Worm (Caenorhabditis elegans) whole organism, mixed stage, embryonic: ENCODE measurements around the gene B0024.3.

Experiments
- M03D4.4 ChIP-seq: sonication (generic microtip); optimal IDR thresholded peaks from 2 replicates; lab custom pipeline; 2017; ENCODE audit warnings: mild to moderate bottlenecking, missing genetic modification characterization, missing compliant biosample characterization
- bed-3 ChIP-seq: fragments of 200-800 bp; sonication (Bioruptor generic); optimal IDR thresholded peaks from 3 replicates; lab custom pipeline; 2018; ENCODE audit warnings: mild to moderate bottlenecking, missing genetic modification characterization, moderate library complexity, missing compliant biosample characterization
- blmp-1 ChIP-seq: fragments of 150-350 bp; optimal IDR thresholded peaks from 2 replicates; lab custom pipeline; 2014; ENCODE audit warnings: missing biosample characterization, missing genetic modification characterization
- ceh-39 ChIP-seq: fragments of 150-350 bp; optimal IDR thresholded peaks from 2 replicates; lab custom pipeline; 2014; ENCODE audit warnings: missing biosample characterization, missing genetic modification characterization
- ceh-43 ChIP-seq: fragments of 200-800 bp; sonication (Bioruptor generic); optimal IDR thresholded peaks from 2 replicates; lab custom pipeline; 2018; ENCODE audit warnings: mild to moderate bottlenecking, missing genetic modification characterization, moderate library complexity, missing compliant biosample characterization
- ceh-83 ChIP-seq: fragments of 200-800 bp; sonication (Bioruptor generic); optimal IDR thresholded peaks from 2 replicates; lab custom pipeline; 2018; ENCODE audit warnings: mild to moderate bottlenecking, missing genetic modification characterization, missing compliant biosample characterization
- drap-1 ChIP-seq: fragments of 200-800 bp; sonication (Bioruptor generic); optimal IDR thresholded peaks from 3 replicates; lab custom pipeline; 2018; ENCODE audit warnings: mild to moderate bottlenecking, missing genetic modification characterization, missing compliant biosample characterization
- elt-1 ChIP-seq: sonication (generic microtip); optimal IDR thresholded peaks from 2 replicates; lab custom pipeline; 2017; ENCODE audit warnings: missing genetic modification characterization, mild to moderate bottlenecking, missing compliant biosample characterization, antibody characterized with exemption, moderate library complexity, borderline replicate concordance; ENCODE audit not compliant: insufficient read depth
- elt-3 ChIP-seq: fragments of 150-350 bp; optimal IDR thresholded peaks from 2 replicates; lab custom pipeline; 2014; ENCODE audit warnings: missing biosample characterization, missing genetic modification characterization
- flh-1 ChIP-seq: fragments of 200-800 bp; sonication (Bioruptor generic); optimal IDR thresholded peaks from 2 replicates; lab custom pipeline; 2018; ENCODE audit warnings: mild to moderate bottlenecking, missing genetic modification characterization, moderate library complexity, missing compliant biosample characterization
- ham-2 ChIP-seq: fragments of 200-800 bp; sonication (Bioruptor generic); optimal IDR thresholded peaks from 2 replicates; lab custom pipeline; 2018; ENCODE audit warnings: mild to moderate bottlenecking, missing genetic modification characterization, missing compliant biosample characterization
- hlh-1 ChIP-seq: fragments of 150-350 bp; optimal IDR thresholded peaks from 2 replicates; lab custom pipeline; 2014; ENCODE audit warnings: missing biosample characterization, missing genetic modification reagents, missing genetic modification characterization
- lin-13 ChIP-seq: fragments of 150-350 bp; optimal IDR thresholded peaks from 2 replicates; lab custom pipeline; 2014; ENCODE audit warnings: missing biosample characterization, missing genetic modification characterization
- lin-32 ChIP-seq: fragments of 200-800 bp; sonication (Bioruptor generic); optimal IDR thresholded peaks from 2 replicates; lab custom pipeline; 2018; ENCODE audit warnings: mild to moderate bottlenecking, missing genetic modification characterization, missing compliant biosample characterization
- lsy-2 ChIP-seq: fragments of 150-350 bp; optimal IDR thresholded peaks from 2 replicates; lab custom pipeline; 2014; ENCODE audit warnings: missing biosample characterization, missing genetic modification characterization
- mab-5 ChIP-seq: fragments of 150-350 bp; optimal IDR thresholded peaks from 2 replicates; lab custom pipeline; 2014; ENCODE audit warnings: missing biosample characterization, missing genetic modification characterization
- mep-1 ChIP-seq: fragments of 150-350 bp; optimal IDR thresholded peaks from 2 replicates; lab custom pipeline; 2017; ENCODE audit warnings: missing biosample characterization, missing genetic modification reagents, missing genetic modification characterization, inconsistent platforms
- mls-2 ChIP-seq: sonication (generic microtip); optimal IDR thresholded peaks from 2 replicates; lab custom pipeline; 2016; ENCODE audit warnings: mild to moderate bottlenecking, missing genetic modification characterization, moderate library complexity, missing compliant biosample characterization
- nhr-12 ChIP-seq: fragments of 150-350 bp; optimal IDR thresholded peaks from 2 replicates; lab custom pipeline; 2014; ENCODE audit warnings: missing biosample characterization, missing genetic modification characterization
- nhr-2 ChIP-seq: fragments of 150-350 bp; optimal IDR thresholded peaks from 2 replicates; lab custom pipeline; 2014; ENCODE audit warnings: missing biosample characterization, missing genetic modification characterization
- nhr-237 ChIP-seq: fragments of 150-350 bp; optimal IDR thresholded peaks from 2 replicates; lab custom pipeline; 2014; ENCODE audit warnings: missing biosample characterization, missing genetic modification characterization
- nhr-28 ChIP-seq: fragments of 150-350 bp; optimal IDR thresholded peaks from 2 replicates; lab custom pipeline; 2014; ENCODE audit warnings: missing biosample characterization, missing genetic modification characterization
- nhr-76 ChIP-seq: sonication (generic microtip); optimal IDR thresholded peaks from 2 replicates; lab custom pipeline; 2017; ENCODE audit warnings: missing biosample characterization, missing genetic modification characterization
- pha-4 ChIP-seq: fragments of 150-350 bp; optimal IDR thresholded peaks from 2 replicates; lab custom pipeline; 2018; ENCODE audit warnings: missing biosample characterization, missing genetic modification reagents, missing genetic modification characterization
- sem-2 ChIP-seq: fragments of 200-800 bp; sonication (Bioruptor generic); optimal IDR thresholded peaks from 2 replicates; lab custom pipeline; 2018; ENCODE audit warnings: mild to moderate bottlenecking, missing genetic modification characterization, missing compliant biosample characterization
- sptf-1 ChIP-seq: sonication (generic microtip); optimal IDR thresholded peaks from 2 replicates; lab custom pipeline; 2017; ENCODE audit warnings: mild to moderate bottlenecking, missing genetic modification characterization, moderate library complexity, missing compliant biosample characterization
- tbx-8 ChIP-seq: fragments of 200-800 bp; sonication (Bioruptor generic); optimal IDR thresholded peaks from 2 replicates; lab custom pipeline; 2018; ENCODE audit warnings: mild to moderate bottlenecking, missing genetic modification characterization, moderate library complexity, missing compliant biosample characterization
- unc-120 ChIP-seq: sonication (generic microtip); optimal IDR thresholded peaks from 2 replicates; lab custom pipeline; 2017; ENCODE audit warnings: missing genetic modification characterization, missing compliant biosample characterization; ENCODE audit not compliant: poor library complexity, severe bottlenecking
- unc-39 ChIP-seq: fragments of 150-350 bp; optimal IDR thresholded peaks from 2 replicates; lab custom pipeline; 2014; ENCODE audit warnings: missing biosample characterization, missing genetic modification characterization
- unc-62 ChIP-seq: fragments of 150-350 bp; optimal IDR thresholded peaks from 2 replicates; lab custom pipeline; 2014; ENCODE audit warnings: missing biosample characterization, missing genetic modification reagents, missing genetic modification characterization
- zip-8 ChIP-seq: fragments of 150-350 bp; optimal IDR thresholded peaks from 2 replicates; lab custom pipeline; 2014; ENCODE audit warnings: missing biosample characterization, missing genetic modification characterization
- ztf-11 ChIP-seq: fragments of 150-350 bp; optimal IDR thresholded peaks from 2 replicates; lab custom pipeline; 2014; ENCODE audit warnings: missing biosample characterization, missing genetic modification characterization

B0024.3 gene

ce11 chrV:10276038-10276437 lies 11.3 kb upstream of the B0024.3 start:
- TF ChIP-seq unc-39 (tag; lab: Kevin White, UChicago) (no peak), bed-3 (GFP tag; lab: Kevin White, UChicago) (no peak), nhr-76 (tag; lab: Kevin White, UChicago) (no peak), mep-1 (tag; lab: Kevin White, UChicago) (no peak)

- TF ChIP-seq lin-13 (tag; lab: Kevin White, UChicago) (no peak), drap-1 (GFP tag; lab: Kevin White, UChicago) (no peak), mab-5 (no peak), ceh-39 (tag; lab: Kevin White, UChicago) (no peak), nhr-2 (tag; lab: Kevin White, UChicago) (no peak), nhr-237 (tag; lab: Kevin White, UChicago) (no peak), mls-2 (tag; lab: Kevin White, UChicago) (no peak), nhr-12 (tag; lab: Kevin White, UChicago) (no peak), blmp-1 (tag; lab: Kevin White, UChicago) (no peak), unc-62 (no peak), sem-2 (no peak), ceh-83 (GFP tag; lab: Kevin White, UChicago) (no peak), unc-120 (tag; lab: Kevin White, UChicago) (no peak), pha-4 (tag; lab: Kevin White, UChicago) (no peak), zip-8 (no peak), sptf-1 (tag; lab: Kevin White, UChicago) (no peak), mep-1 (tag; lab: Kevin White, UChicago) (no peak), elt-1 (no peak), lin-32 (GFP tag; lab: Kevin White, UChicago) (no peak), flh-1 (GFP tag; lab: Kevin White, UChicago) (no peak)
These were observed 9.8 kb upstream of the B0024.3 start, which contains the start of gene lys-1 for ce11 chrV:10277579-10277978. Gene lys-1 (plus strand): TSS chrV:10277904.

DNA sequence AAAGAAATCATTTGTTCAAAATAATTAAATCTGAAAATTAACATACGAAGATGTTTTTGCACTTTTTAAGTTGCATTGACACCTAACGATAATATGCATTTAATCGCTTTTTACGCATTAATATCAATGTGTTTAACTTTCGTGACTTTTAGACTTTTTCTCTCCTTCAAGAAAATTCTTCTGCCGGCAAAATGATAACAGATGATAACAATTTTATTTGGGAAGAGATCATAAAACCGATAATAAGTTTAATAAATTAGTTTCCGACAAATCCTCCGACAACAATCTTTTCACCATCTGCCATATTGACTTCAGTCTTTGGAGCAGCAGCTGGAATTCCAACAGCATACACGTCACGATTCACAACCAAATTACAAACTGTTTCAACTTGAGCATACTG lies 7.2 kb upstream of the B0024.3 start:
- TF ChIP-seq mls-2 (tag; lab: Kevin White, UChicago) (no peak), tbx-8 (GFP tag; lab: Kevin White, UChicago) (no peak), pha-4 (tag; lab: Kevin White, UChicago) (no peak), unc-39 (tag; lab: Kevin White, UChicago) (no peak), nhr-76 (tag; lab: Kevin White, UChicago) (no peak), sem-2 (no peak), sptf-1 (tag; lab: Kevin White, UChicago) (no peak), M03D4.4 (no peak), nhr-2 (tag; lab: Kevin White, UChicago) (no peak), unc-62 (no peak), lsy-2 (tag; lab: Kevin White, UChicago) (no peak), flh-1 (GFP tag; lab: Kevin White, UChicago) (no peak), blmp-1 (tag; lab: Kevin White, UChicago) (no peak), hlh-1 (tag; lab: Kevin White, UChicago) (no peak), elt-1 (no peak), unc-120 (tag; lab: Kevin White, UChicago) (no peak), nhr-237 (tag; lab: Kevin White, UChicago) (no peak), zip-8 (no peak), mep-1 (tag; lab: Kevin White, UChicago) (no peak)
- TF ChIP-seq, all 35 proteins: peak for 0

ce11 chrV:10281374-10281773 lies 6.0 kb upstream of the B0024.3 start, which contains the start of gene lys-2:
Gene lys-2 (minus strand): TSS chrV:10281474.
- TF ChIP-seq blmp-1 (tag; lab: Kevin White, UChicago) = no peak
- TF ChIP-seq pha-4 (tag; lab: Kevin White, UChicago) = no peak
- TF ChIP-seq nhr-28 = no peak
- TF ChIP-seq ham-2 (GFP tag; lab: Kevin White, UChicago) = no peak
- no peak for TF ChIP-seq elt-1
- no peak for TF ChIP-seq mab-5
- no peak for TF ChIP-seq flh-1 (GFP tag; lab: Kevin White, UChicago)
- TF ChIP-seq bed-3 (GFP tag; lab: Kevin White, UChicago) = no peak
- no peak for TF ChIP-seq zip-8
- no peak for TF ChIP-seq nhr-76 (tag; lab: Kevin White, UChicago)
- TF ChIP-seq lsy-2 (tag; lab: Kevin White, UChicago) = no peak
- no peak for TF ChIP-seq unc-120 (tag; lab: Kevin White, UChicago)
- no peak for TF ChIP-seq ceh-43 (GFP tag; lab: Kevin White, UChicago)
- no peak for TF ChIP-seq drap-1 (GFP tag; lab: Kevin White, UChicago)
- TF ChIP-seq nhr-12 (tag; lab: Kevin White, UChicago) = no peak
- TF ChIP-seq ztf-11 (tag; lab: Kevin White, UChicago) = no peak
- TF ChIP-seq lin-13 (tag; lab: Kevin White, UChicago) = no peak
- TF ChIP-seq elt-3 (tag; lab: Kevin White, UChicago) = no peak
- no peak for TF ChIP-seq tbx-8 (GFP tag; lab: Kevin White, UChicago)
